Fruit fly (Drosophila melanogaster) whole organism, embryonic: ENCODE data around the gene Kyat.
A peak's percentile ranks its signal among the peaks of the same experiment; 100 is the strongest.

Experiments
- CG11247 ChIP-seq: fragments of 200-800 bp; sonication (Bioruptor generic); IDR thresholded peaks from 2 replicates; pipeline ENCODE4 v1.3.6; 2022; ENCODE audit warnings: missing biosample characterization, missing genetic modification characterization
- CG12236 ChIP-seq: fragments of 200-800 bp; sonication (Bioruptor generic); optimal IDR thresholded peaks from 2 replicates; lab custom pipeline; 2016; ENCODE audit warnings: missing biosample characterization, missing genetic modification characterization
- CG13296 ChIP-seq: fragments of 200-800 bp; sonication (Bioruptor generic); optimal IDR thresholded peaks from 3 replicates; lab custom pipeline; 2018; ENCODE audit warnings: missing biosample characterization, mild to moderate bottlenecking, missing genetic modification characterization
- CG14667 ChIP-seq: fragments of 200-800 bp; sonication (Bioruptor generic); IDR thresholded peaks from 2 replicates; pipeline ENCODE4 v1.3.6; 2022; ENCODE audit warnings: missing biosample characterization, missing genetic modification characterization
- CG16863 ChIP-seq: fragments of 200-800 bp; sonication (Bioruptor generic); optimal IDR thresholded peaks from 3 replicates; lab custom pipeline; 2016; ENCODE audit warnings: missing biosample characterization, missing genetic modification characterization
- CG18262 ChIP-seq: fragments of 200-800 bp; optimal IDR thresholded peaks from 3 replicates; lab custom pipeline; 2019; ENCODE audit warnings: missing biosample characterization, mild to moderate bottlenecking, missing genetic modification characterization, moderate library complexity
- CG2116 ChIP-seq: fragments of 200-800 bp; sonication (Bioruptor generic); optimal IDR thresholded peaks from 3 replicates; lab custom pipeline; 2018; ENCODE audit warnings: missing biosample characterization, mild to moderate bottlenecking, missing genetic modification characterization
- CG2202 ChIP-seq: fragments of 200-800 bp; sonication (Bioruptor generic); optimal IDR thresholded peaks from 2 replicates; lab custom pipeline; 2018; ENCODE audit warnings: missing biosample characterization, mild to moderate bottlenecking, missing genetic modification characterization
- CG2712 ChIP-seq: fragments of 200-800 bp; optimal IDR thresholded peaks from 3 replicates; lab custom pipeline; 2019; ENCODE audit warnings: missing biosample characterization, mild to moderate bottlenecking, missing genetic modification characterization, moderate library complexity
- CG32767 ChIP-seq: fragments of 200-800 bp; sonication (Bioruptor generic); IDR thresholded peaks from 2 replicates; pipeline ENCODE4 v1.3.6; 2022; ENCODE audit warnings: missing biosample characterization, missing genetic modification characterization
- CG33557 ChIP-seq: fragments of 200-800 bp; sonication (Bioruptor generic); optimal IDR thresholded peaks from 2 replicates; lab custom pipeline; 2019; ENCODE audit warnings: missing biosample characterization, mild to moderate bottlenecking, missing genetic modification characterization, moderate library complexity
- CG42726 ChIP-seq: fragments of 200-800 bp; sonication (Bioruptor generic); IDR thresholded peaks from 2 replicates; pipeline ENCODE4 v1.3.6; 2022; ENCODE audit warnings: missing biosample characterization, missing genetic modification characterization; ENCODE audit not compliant: partially characterized antibody
- CG4360 ChIP-seq: fragments of 200-800 bp; sonication (Bioruptor generic); IDR thresholded peaks from 2 replicates; pipeline ENCODE4 v1.3.6; 2022; ENCODE audit warnings: missing biosample characterization, missing genetic modification characterization
- CG4617 ChIP-seq: fragments of 200-800 bp; sonication (Bioruptor generic); optimal IDR thresholded peaks from 3 replicates; lab custom pipeline; 2016; ENCODE audit warnings: missing biosample characterization, missing genetic modification characterization, borderline replicate concordance
- CG4707 ChIP-seq: fragments of 200-800 bp; sonication (Bioruptor generic); optimal IDR thresholded peaks from 2 replicates; lab custom pipeline; 2018; ENCODE audit warnings: missing biosample characterization, mild to moderate bottlenecking, missing genetic modification characterization, moderate library complexity
- CG7556 ChIP-seq: fragments of 200-800 bp; sonication (Bioruptor generic); optimal IDR thresholded peaks from 2 replicates; lab custom pipeline; 2017; ENCODE audit warnings: missing biosample characterization, mild to moderate bottlenecking, missing genetic modification characterization
- CG8089 ChIP-seq: fragments of 200-800 bp; sonication (Bioruptor generic); optimal IDR thresholded peaks from 3 replicates; lab custom pipeline; 2016; ENCODE audit warnings: missing biosample characterization, missing genetic modification characterization
- CG8478 ChIP-seq: fragments of >200 bp; optimal IDR thresholded peaks from 2 replicates; lab custom pipeline; 2018
- CrebB ChIP-seq: fragments of 200-800 bp; sonication (Bioruptor generic); optimal IDR thresholded peaks from 3 replicates; lab custom pipeline; 2018; ENCODE audit warnings: missing biosample characterization, mild to moderate bottlenecking, missing genetic modification characterization
- Elba2 ChIP-seq: fragments of 200-800 bp; sonication (Bioruptor generic); optimal IDR thresholded peaks from 3 replicates; lab custom pipeline; 2016; ENCODE audit warnings: missing biosample characterization, missing genetic modification characterization
- Hmx ChIP-seq: fragments of 200-800 bp; sonication (Bioruptor generic); optimal IDR thresholded peaks from 2 replicates; lab custom pipeline; 2016; ENCODE audit warnings: missing biosample characterization, missing genetic modification characterization
- MBD-R2 ChIP-seq: fragments of 200-800 bp; sonication (Bioruptor generic); IDR thresholded peaks from 2 replicates; pipeline ENCODE4 v1.3.6; 2022; ENCODE audit warnings: missing biosample characterization, missing genetic modification characterization
- Myb ChIP-seq: fragments of 200-800 bp; sonication (Bioruptor generic); optimal IDR thresholded peaks from 2 replicates; lab custom pipeline; 2016; ENCODE audit warnings: missing biosample characterization, missing genetic modification characterization
- NfI ChIP-seq: fragments of 200-800 bp; sonication (Bioruptor generic); optimal IDR thresholded peaks from 3 replicates; lab custom pipeline; 2018; ENCODE audit warnings: missing biosample characterization, mild to moderate bottlenecking, missing genetic modification characterization, moderate library complexity
- Poxn ChIP-seq: fragments of 200-800 bp; sonication (Bioruptor generic); IDR thresholded peaks from 2 replicates; pipeline ENCODE4 v1.3.6; 2022; ENCODE audit warnings: missing biosample characterization, missing genetic modification characterization
- Sry-δ ChIP-seq: fragments of 200-800 bp; sonication (Bioruptor generic); optimal IDR thresholded peaks from 2 replicates; lab custom pipeline; 2016; ENCODE audit warnings: missing biosample characterization, missing genetic modification characterization
- Usf ChIP-seq: fragments of 200-800 bp; sonication (Bioruptor generic); optimal IDR thresholded peaks from 2 replicates; lab custom pipeline; 2017; ENCODE audit warnings: missing genotype, missing biosample characterization, missing genetic modification characterization
- Xrp1 ChIP-seq: fragments of 200-800 bp; sonication (Bioruptor generic); IDR thresholded peaks from 2 replicates; pipeline ENCODE4 v1.3.6; 2022; ENCODE audit warnings: missing biosample characterization, missing genetic modification characterization
- bigmax ChIP-seq: fragments of 200-800 bp; sonication (Bioruptor generic); optimal IDR thresholded peaks from 2 replicates; lab custom pipeline; 2018; ENCODE audit warnings: missing biosample characterization, mild to moderate bottlenecking, missing genetic modification characterization
- cas ChIP-seq: fragments of 200-800 bp; sonication (Bioruptor generic); IDR thresholded peaks from 2 replicates; pipeline ENCODE4 v1.3.6; 2022; ENCODE audit warnings: missing biosample characterization, missing genetic modification characterization
- crp ChIP-seq, 2 experiments: fragments of 200-800 bp; sonication (Bioruptor generic); optimal IDR thresholded peaks; 2 replicates in 1 of 2; 3 replicates in 1 of 2; lab custom pipeline; 2017; ENCODE audit warnings: missing biosample characterization in 2 of 2, missing genetic modification characterization in 2 of 2, mild to moderate bottlenecking in 1 of 2, moderate library complexity in 1 of 2
- dan ChIP-seq: fragments of 200-800 bp; sonication (Bioruptor generic); IDR thresholded peaks from 2 replicates; pipeline ENCODE4 v1.3.6; 2022; ENCODE audit warnings: missing biosample characterization, missing genetic modification characterization
- ewg ChIP-seq: fragments of 200-800 bp; sonication (Bioruptor generic); optimal IDR thresholded peaks from 3 replicates; lab custom pipeline; 2017; ENCODE audit warnings: mild to moderate bottlenecking, missing biosample characterization, missing genetic modification reagents, missing genetic modification characterization
- exex ChIP-seq: fragments of 200-800 bp; sonication (Bioruptor generic); optimal IDR thresholded peaks from 4 replicates; lab custom pipeline; 2018; ENCODE audit warnings: missing biosample characterization, mild to moderate bottlenecking, missing genetic modification characterization, moderate library complexity
- fd64A ChIP-seq: fragments of 200-800 bp; sonication (Bioruptor generic); optimal IDR thresholded peaks from 3 replicates; lab custom pipeline; 2018; ENCODE audit warnings: missing biosample characterization, mild to moderate bottlenecking, missing genetic modification characterization
- fru ChIP-seq: fragments of >200 bp; optimal IDR thresholded peaks from 2 replicates; lab custom pipeline; 2017
- ind ChIP-seq: fragments of 200-800 bp; sonication (Bioruptor generic); optimal IDR thresholded peaks from 3 replicates; lab custom pipeline; 2016; ENCODE audit warnings: missing biosample characterization, missing genetic modification characterization
- kah ChIP-seq: fragments of 200-800 bp; sonication (Bioruptor generic); optimal IDR thresholded peaks from 2 replicates; lab custom pipeline; 2018; ENCODE audit warnings: missing biosample characterization, mild to moderate bottlenecking, missing genetic modification characterization
- klu ChIP-seq: fragments of 200-800 bp; sonication (Bioruptor generic); IDR thresholded peaks from 2 replicates; pipeline ENCODE4 v1.3.6; 2022; ENCODE audit warnings: missing biosample characterization, missing genetic modification characterization
- nau ChIP-seq: fragments of 200-800 bp; sonication (Bioruptor generic); optimal IDR thresholded peaks from 3 replicates; lab custom pipeline; 2017; ENCODE audit warnings: missing biosample characterization, mild to moderate bottlenecking, missing genetic modification characterization, missing genetic modification reagents
- nmo ChIP-seq: fragments of 200-800 bp; sonication (Bioruptor generic); optimal IDR thresholded peaks from 2 replicates; lab custom pipeline; 2018; ENCODE audit warnings: missing biosample characterization, mild to moderate bottlenecking, missing genetic modification characterization, moderate library complexity
- pb ChIP-seq: fragments of 200-800 bp; sonication (Bioruptor generic); optimal IDR thresholded peaks from 3 replicates; lab custom pipeline; 2016; ENCODE audit warnings: missing biosample characterization, missing genetic modification characterization
- pum ChIP-seq: fragments of 200-800 bp; sonication (Bioruptor generic); optimal IDR thresholded peaks from 2 replicates; lab custom pipeline; 2016; ENCODE audit warnings: missing biosample characterization, missing genetic modification characterization
- sens-2 ChIP-seq: fragments of 200-800 bp; sonication (Bioruptor generic); IDR thresholded peaks from 2 replicates; pipeline ENCODE4 v1.3.6; 2022; ENCODE audit warnings: missing biosample characterization, missing genetic modification characterization
- seq ChIP-seq: fragments of 200-800 bp; sonication (Bioruptor generic); IDR thresholded peaks from 2 replicates; pipeline ENCODE4 v1.3.6; 2022; ENCODE audit warnings: missing biosample characterization, missing genetic modification characterization
- sna ChIP-seq: fragments of 200-800 bp; sonication (Bioruptor generic); IDR thresholded peaks from 2 replicates; pipeline ENCODE4 v1.3.6; 2022; ENCODE audit warnings: missing biosample characterization, missing genetic modification characterization; ENCODE audit not compliant: partially characterized antibody
- twi ChIP-seq: fragments of 200-800 bp; optimal IDR thresholded peaks from 2 replicates; lab custom pipeline; 2019; ENCODE audit warnings: missing biosample characterization, mild to moderate bottlenecking, missing genetic modification characterization, moderate library complexity
- tx ChIP-seq: fragments of 200-800 bp; sonication (Bioruptor generic); optimal IDR thresholded peaks from 2 replicates; lab custom pipeline; 2016; ENCODE audit warnings: missing biosample characterization, missing genetic modification characterization
- wdn ChIP-seq: fragments of 200-800 bp; sonication (Bioruptor generic); IDR thresholded peaks from 2 replicates; pipeline ENCODE4 v1.3.6; 2022; ENCODE audit warnings: missing biosample characterization, missing genetic modification characterization

Gene Kyat

DNA sequence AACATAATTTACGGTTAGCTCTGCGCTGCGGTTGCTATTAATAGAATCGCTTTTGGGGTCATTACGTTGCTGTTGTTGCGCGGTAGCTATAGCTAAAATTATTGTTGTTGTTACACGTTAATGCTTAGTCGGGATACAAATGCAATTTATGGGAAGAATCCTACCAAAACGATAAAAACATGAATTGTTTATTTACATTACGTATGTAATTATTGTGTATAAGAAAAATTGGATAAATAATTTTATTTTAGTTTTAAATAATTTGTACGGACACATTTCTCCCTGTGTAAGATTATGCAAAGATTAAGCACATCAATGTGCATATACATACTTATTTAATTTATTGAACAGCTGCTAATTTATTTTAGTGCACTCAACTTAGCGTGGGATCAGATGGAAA is 29.6 kb upstream of the Kyat start (continued):
- TF ChIP-seq Usf (GFP tag; lab: Kevin White, UChicago) (no peak), CG7556 (GFP tag; lab: Kevin White, UChicago) (no peak), kah (peak; percentile 46), Hmx (GFP tag; lab: Kevin White, UChicago) (no peak), CG4707 (peak; percentile 42), Xrp1 (peak; percentile 76), nmo (peak; percentile 82), Sry-δ (GFP tag; lab: Kevin White, UChicago) (no peak), CG18262 (tag; lab: Kevin White, UChicago) (peak; percentile 85), nau (GFP tag; lab: Kevin White, UChicago) (peak; percentile 3), CG33557 (GFP tag; lab: Kevin White, UChicago) (peak; percentile 25), exex (tag; lab: Kevin White, UChicago) (no peak), ewg (peak; percentile 52), bigmax (GFP tag; lab: Kevin White, UChicago) (no peak), Myb (GFP tag; lab: Kevin White, UChicago) (no peak), CG8089 (GFP tag; lab: Kevin White, UChicago) (no peak), dan (GFP tag; lab: Robert Waterston, UW) (no peak), CG11247 (GFP tag; lab: Robert Waterston, UW) (no peak), ind (no peak), klu (GFP tag; lab: Robert Waterston, UW) (no peak)
- TF ChIP-seq, all 482 proteins: peak for 119

DNA sequence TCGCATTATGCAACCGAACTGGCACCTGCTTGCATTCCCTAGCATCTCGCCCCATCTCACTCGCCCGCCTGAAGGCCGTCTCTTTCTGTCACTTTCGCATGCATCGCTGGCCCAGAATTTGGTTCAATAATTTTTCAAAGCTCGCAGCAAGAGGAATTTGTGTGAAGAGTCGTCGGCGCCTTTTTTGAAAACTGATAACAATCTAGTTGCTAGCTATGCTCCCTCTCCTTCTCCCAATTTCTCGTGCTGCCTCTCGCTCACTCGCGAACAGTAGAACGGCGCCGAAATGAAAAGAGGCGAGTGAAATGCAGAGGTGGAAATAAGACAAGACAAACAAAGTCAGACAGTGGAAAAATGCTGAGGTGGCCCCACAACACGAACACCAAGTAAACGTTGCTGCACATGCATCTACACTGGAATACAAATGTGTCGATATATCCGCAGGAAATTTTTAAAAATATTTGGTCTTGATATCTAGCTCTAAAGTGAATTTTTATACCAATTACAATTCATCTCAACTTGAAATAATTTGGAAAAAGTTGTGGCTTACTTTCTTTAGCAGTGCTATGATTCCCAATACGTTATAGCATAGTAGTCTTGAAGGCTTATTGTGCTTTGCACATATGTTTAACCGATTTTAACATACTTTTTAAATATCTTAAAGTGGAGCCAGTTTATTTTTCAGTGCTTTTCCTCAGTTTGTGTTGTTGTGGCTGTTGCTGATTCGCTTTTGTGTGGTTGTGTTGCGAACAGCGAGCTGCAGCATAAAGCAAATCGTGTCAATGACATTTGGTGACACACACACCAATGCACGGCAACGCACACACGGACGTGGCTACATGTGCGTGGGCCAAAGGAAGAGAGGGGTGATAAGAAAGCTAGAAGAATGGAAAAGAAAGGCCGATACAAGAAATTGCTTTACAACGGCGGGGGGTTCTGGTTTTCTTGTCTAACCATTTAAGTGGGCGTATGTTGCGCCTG is 28.9 kb upstream of the Kyat start:
- TF ChIP-seq twi (tag; lab: Kevin White, UChicago) (peak; percentile 87), tx (GFP tag; lab: Kevin White, UChicago) (peak; percentile 62), Sry-δ (GFP tag; lab: Kevin White, UChicago) (peak; percentile 13), CG14667 (GFP tag; lab: Robert Waterston, UW) (no peak), CG16863 (GFP tag; lab: Kevin White, UChicago) (peak; percentile 80), fd64A (GFP tag; lab: Kevin White, UChicago) (peak; percentile 78), Poxn (GFP tag; lab: Robert Waterston, UW) (no peak), CG2712 (tag; lab: Kevin White, UChicago) (peak; percentile 95), seq (GFP tag; lab: Robert Waterston, UW) (no peak), Elba2 (GFP tag; lab: Kevin White, UChicago) (no peak), CG4617 (GFP tag; lab: Kevin White, UChicago) (peak; percentile 35), wdn (no peak), pum (GFP tag; lab: Kevin White, UChicago) (peak; percentile 82), crp (GFP tag; optimal IDR thresholded peaks at IDR 0.05; lab: Kevin White, UChicago) (peak in 1 of 2 experiments; percentile 50), MBD-R2 (GFP tag; lab: Robert Waterston, UW) (no peak), CG8478 (no peak), fru (lab: Kevin White, UChicago) (no peak), CG42726 (GFP tag; lab: Robert Waterston, UW) (no peak), CG2116 (GFP tag; lab: Kevin White, UChicago) (peak; percentile 28), CG13296 (GFP tag; lab: Kevin White, UChicago) (no peak), CG4360 (GFP tag; lab: Robert Waterston, UW) (peak; percentile 47; the same call in 1 of the 2 replicates), NfI (peak; percentile 56), sens-2 (GFP tag; lab: Robert Waterston, UW) (peak; percentile 51; the same call in 1 of the 2 replicates), CG12236 (GFP tag; lab: Kevin White, UChicago) (peak; percentile 77), Myb (GFP tag; lab: Kevin White, UChicago) (peak; percentile 41), cas (GFP tag; lab: Robert Waterston, UW) (no peak), sna (GFP tag; lab: Robert Waterston, UW) (no peak), CG32767 (GFP tag; lab: Robert Waterston, UW) (peak; percentile 25; the same call in 1 of the 2 replicates), CrebB (tag; lab: Kevin White, UChicago) (peak; percentile 58), pb (peak; percentile 28), CG2202 (tag; lab: Kevin White, UChicago) (peak; percentile 88)
